Fruit fly (Drosophila melanogaster) S2 (cell line): Measurements from ENCODE around the gene CG12692.
"Not testable (repeated sequence)": the region's sequence is repeated elsewhere in the genome, so short reads cannot be mapped to it uniquely, and the experiment has no call there.

Experiments
- CG8478 ChIP-seq: fragments of >200 bp; optimal IDR thresholded peaks from 2 replicates; lab custom pipeline; 2018
- CTCF ChIP-seq, 2 experiments: fragments of >200 bp; optimal IDR thresholded peaks; 2 replicates each; lab custom pipeline; 2018

The CG12692 gene

dm6 chrX:4302246-4302645 is at the start of gene CG12692:
Gene CG12692 (minus strand): TSS chrX:4302346.
- TF ChIP-seq CTCF (optimal IDR thresholded peaks at IDR 0.05; lab: Kevin White, UChicago) (no peak), CG8478 (lab: Kevin White, UChicago) (no peak)

dm6 chrX:4329809-4330208 is 27.7 kb upstream of the CG12692 start:
- TF ChIP-seq CG8478 (lab: Kevin White, UChicago): no peak

dm6 chrX:4329357-4329756 is 27.2 kb upstream of the CG12692 start, which contains the start of gene CG12693:
Gene CG12693 (minus strand): TSS chrX:4329457.
- TF ChIP-seq CG8478 (lab: Kevin White, UChicago) (no peak), CTCF (optimal IDR thresholded peaks at IDR 0.05; lab: Kevin White, UChicago) (no peak)

dm6 chrX:4325346-4325745 is 23.2 kb upstream of the CG12692 start:
- TF ChIP-seq CG8478 (lab: Kevin White, UChicago) (no peak), CTCF (optimal IDR thresholded peaks at IDR 0.05; lab: Kevin White, UChicago) (no peak)

- TF ChIP-seq CG8478 (lab: Kevin White, UChicago): no peak
- no peak for TF ChIP-seq CTCF (optimal IDR thresholded peaks at IDR 0.05; lab: Kevin White, UChicago)
Observed at dm6 chrX:4324781-4325180, 22.6 kb upstream of the CG12692 start.

- no peak for TF ChIP-seq CG8478 (lab: Kevin White, UChicago)
- no peak for TF ChIP-seq CTCF (optimal IDR thresholded peaks at IDR 0.05; lab: Kevin White, UChicago)
Observed at dm6 chrX:4323911-4324368, 21.8 kb upstream of the CG12692 start.

dm6 chrX:4322234-4323210 is 20.4 kb upstream of the CG12692 start, which contains the start of gene norpA:
Gene norpA (plus strand): TSS chrX:4322626.
- no peak for TF ChIP-seq CG8478 (lab: Kevin White, UChicago)
- peak; percentile 47 to 52 for TF ChIP-seq CTCF (optimal IDR thresholded peaks at IDR 0.05; lab: Kevin White, UChicago)

- no peak for TF ChIP-seq CTCF (optimal IDR thresholded peaks at IDR 0.05; lab: Kevin White, UChicago)
- no peak for TF ChIP-seq CG8478 (lab: Kevin White, UChicago)
Observed at dm6 chrX:4322131-4322233, 19.8 kb upstream of the CG12692 start, which contains the start of gene mRpL33. Gene mRpL33 (minus strand): TSS chrX:4322231.

- TF ChIP-seq CG8478 (lab: Kevin White, UChicago); CTCF (optimal IDR thresholded peaks at IDR 0.05; lab: Kevin White, UChicago): not testable (repeated sequence)
Observed at dm6 chrX:4319240-4319639, 17.1 kb upstream of the CG12692 start, which contains the start of gene NO66. Gene NO66 (plus strand): TSS chrX:4319438.

dm6 chrX:4318701-4319100 is 16.6 kb upstream of the CG12692 start, which contains the start of gene mei-9:
Gene mei-9 (minus strand): TSS chrX:4318801.
- TF ChIP-seq CTCF (optimal IDR thresholded peaks at IDR 0.05; lab: Kevin White, UChicago); CG8478 (lab: Kevin White, UChicago): not testable (repeated sequence)

dm6 chrX:4311699-4312098 is 9.6 kb upstream of the CG12692 start, which contains the start of gene CG15579:
Gene CG15579 (minus strand): TSS chrX:4311799.
- no peak for TF ChIP-seq CTCF (optimal IDR thresholded peaks at IDR 0.05; lab: Kevin White, UChicago)
- no peak for TF ChIP-seq CG8478 (lab: Kevin White, UChicago)

dm6 chrX:4305980-4306379 is 3.8 kb upstream of the CG12692 start:
- TF ChIP-seq CTCF (optimal IDR thresholded peaks at IDR 0.05; lab: Kevin White, UChicago) (no peak), CG8478 (lab: Kevin White, UChicago) (no peak)

- TF ChIP-seq CTCF (optimal IDR thresholded peaks at IDR 0.05; lab: Kevin White, UChicago) (peak; percentile 81 to 82), CG8478 (lab: Kevin White, UChicago) (no peak)
Observed at dm6 chrX:4293418-4293817, 8.7 kb downstream of the CG12692 start.

- no peak for TF ChIP-seq CTCF (optimal IDR thresholded peaks at IDR 0.05; lab: Kevin White, UChicago)
- TF ChIP-seq CG8478 (lab: Kevin White, UChicago): no peak
Observed at dm6 chrX:4280769-4281168, 21.4 kb downstream of the CG12692 start.

dm6 chrX:4277861-4278260 is 24.3 kb downstream of the CG12692 start, which contains the start of gene CG15578:
Gene CG15578 (minus strand): TSS chrX:4277961.
- no peak for TF ChIP-seq CTCF (optimal IDR thresholded peaks at IDR 0.05; lab: Kevin White, UChicago)
